Worm (Caenorhabditis elegans) whole organism, L2 larva: ENCODE measurements around the gene cky-1.

Experiments used
- C34F6.9 ChIP-seq: fragments of 150-350 bp; optimal IDR thresholded peaks from 2 replicates; lab custom pipeline; 2014; ENCODE audit warnings: missing biosample characterization, missing genetic modification characterization
- R02D3.7 ChIP-seq: fragments of 150-350 bp; optimal IDR thresholded peaks from 2 replicates; lab custom pipeline; 2014; ENCODE audit warnings: missing biosample characterization, missing genetic modification characterization
- mab-5 ChIP-seq: fragments of 150-350 bp; optimal IDR thresholded peaks from 2 replicates; lab custom pipeline; 2014; ENCODE audit warnings: missing biosample characterization, missing genetic modification characterization
- zag-1 ChIP-seq: fragments of 150-350 bp; optimal IDR thresholded peaks from 2 replicates; lab custom pipeline; 2014; ENCODE audit warnings: missing biosample characterization, missing genetic modification characterization

DNA sequence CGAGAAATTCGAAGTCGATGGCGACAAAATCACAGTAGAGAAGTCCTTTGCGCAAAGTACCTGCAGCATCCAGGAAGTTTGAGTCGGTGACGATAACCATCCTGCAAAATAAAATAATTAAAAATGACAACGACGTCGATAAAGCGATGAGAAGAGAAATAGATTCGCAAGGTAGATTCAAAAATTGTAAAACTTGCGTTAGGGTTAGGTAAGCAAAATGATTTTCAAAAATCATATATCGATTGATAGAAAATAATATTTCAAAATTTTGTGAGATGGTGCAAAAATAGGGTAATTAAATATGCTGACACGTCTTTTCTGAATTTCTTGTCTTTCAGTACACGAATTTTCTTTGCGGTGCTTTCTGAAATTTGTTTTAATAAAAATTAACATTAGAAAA, 41.3 kb upstream of the cky-1 start, which contains the start of gene parn-1:
- no peak for TF ChIP-seq C34F6.9 (tag; lab: Kevin White, UChicago)
- no peak for TF ChIP-seq R02D3.7
- TF ChIP-seq mab-5 (tag; lab: Kevin White, UChicago) = no peak
- TF ChIP-seq zag-1 = no peak
